Fruit fly (Drosophila melanogaster): ENCODE results near the gene CG31266.

The CG31266 gene

DNA sequence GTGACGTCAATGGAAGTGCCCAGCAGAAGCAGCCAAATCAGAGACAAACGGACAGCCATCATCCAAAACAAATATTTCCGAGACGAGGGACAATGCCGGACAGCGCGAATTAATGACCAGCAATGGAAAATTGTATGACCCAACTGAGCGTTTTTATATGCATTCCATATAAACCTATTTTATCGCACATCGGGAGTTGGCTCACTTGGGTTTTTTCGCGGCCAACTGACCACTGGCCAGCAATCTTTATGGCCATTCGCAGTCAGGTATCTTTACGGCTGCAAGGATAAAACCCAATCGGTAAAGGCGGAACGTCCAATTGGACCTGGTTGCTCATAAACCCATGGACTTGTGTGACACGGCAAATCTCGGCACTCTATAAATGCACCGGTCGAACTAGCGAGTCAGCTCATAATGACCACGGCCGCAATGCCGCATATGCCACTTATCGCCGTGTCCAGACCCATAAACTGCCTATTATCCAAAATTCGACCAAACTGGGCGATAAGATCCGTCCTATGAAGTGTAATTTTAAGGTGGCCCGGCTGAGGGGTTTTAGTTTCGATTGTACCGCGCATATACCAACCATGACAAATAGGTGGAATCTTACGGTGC lies at the start of gene CG31266, which contains the start of gene CG4053:
Gene CG31266, plus strand, starts transcription at position 565 of the 615 bp plus-strand sequence.
Gene CG4053, minus strand, starts transcription at position 101 of the 615 bp plus-strand sequence.
- TF ChIP-seq Hr51 (GFP tag; optimal IDR thresholded peaks at IDR 0.05) (no peak), sug (tag; optimal IDR thresholded peaks at IDR 0.05) (peak; percentile 52), Elba2 (GFP tag; optimal IDR thresholded peaks at IDR 0.05) (peak; percentile 21)

DNA sequence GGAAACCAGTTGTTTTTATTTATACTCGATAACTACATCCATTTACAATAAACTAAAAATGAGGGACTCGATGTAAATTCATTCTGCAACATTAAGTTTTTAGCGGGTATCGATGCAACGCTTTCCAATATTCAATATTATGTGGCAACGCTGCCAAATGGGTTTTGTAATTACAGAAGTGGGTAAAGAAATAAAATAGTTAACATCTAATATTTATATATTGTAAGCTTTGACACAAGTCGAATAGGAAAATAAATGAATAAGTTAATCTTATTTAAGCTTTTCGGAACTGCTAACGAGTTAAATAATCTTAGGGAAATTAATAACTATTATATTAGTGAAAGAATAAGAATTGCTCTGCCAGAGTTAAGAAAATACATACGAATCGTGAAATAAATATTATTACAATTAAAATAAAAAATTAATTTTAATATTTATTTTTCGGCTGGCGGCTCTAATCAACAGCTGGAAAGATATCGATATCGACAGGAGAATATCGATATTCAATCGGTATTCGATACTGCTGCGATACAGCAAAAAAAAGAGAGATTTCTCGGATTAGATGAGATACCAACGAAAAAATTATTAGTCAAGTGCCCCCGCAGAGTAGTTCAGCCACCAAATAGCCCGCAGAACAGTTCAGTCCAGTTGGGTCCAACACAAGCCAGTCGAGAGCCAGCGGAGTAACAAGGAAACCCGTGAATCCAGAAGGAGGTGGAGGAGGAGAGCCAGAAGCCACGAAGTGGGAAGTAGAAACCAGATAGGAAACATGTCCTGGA lies 47.2 kb upstream of the CG31266 start, which contains the start of gene GckIII:
Gene GckIII, plus strand, starts transcription at position 485 of the 779 bp plus-strand sequence.
- TF ChIP-seq CG17568 (GFP tag; optimal IDR thresholded peaks at IDR 0.05), result no peak
- no peak for TF ChIP-seq unpg (GFP tag; optimal IDR thresholded peaks at IDR 0.05)
- no peak for TF ChIP-seq en (GFP tag; optimal IDR thresholded peaks at IDR 0.05)
- TF ChIP-seq hb (GFP tag; IDR thresholded peaks at IDR 0.05; ENCODE audit: partially characterized antibody), result peak; percentile 79
- no peak for TF ChIP-seq Stat92E (GFP tag; optimal IDR thresholded peaks at IDR 0.05)
- no peak for TF ChIP-seq CG14014 (GFP tag; IDR thresholded peaks at IDR 0.05)
- TF ChIP-seq h (optimal IDR thresholded peaks at IDR 0.05), result no peak
- TF ChIP-seq luna (GFP tag; optimal IDR thresholded peaks at IDR 0.05), result no peak
- TF ChIP-seq CG9727 (GFP tag; optimal IDR thresholded peaks at IDR 0.05), result peak; percentile 5
- no peak for TF ChIP-seq Oli (tag; optimal IDR thresholded peaks at IDR 0.05)
- TF ChIP-seq ci (GFP tag; IDR thresholded peaks at IDR 0.05), result no peak
- no peak for TF ChIP-seq slou (GFP tag; optimal IDR thresholded peaks at IDR 0.05)
- peak; percentile 37 for TF ChIP-seq pzg (GFP tag; optimal IDR thresholded peaks at IDR 0.05)
- TF ChIP-seq Med (GFP tag), result peak; percentile 54
- no peak for TF ChIP-seq shn (GFP tag; optimal IDR thresholded peaks at IDR 0.05)
- peak; percentile 50 for TF ChIP-seq Sry-δ (GFP tag; optimal IDR thresholded peaks at IDR 0.05)
- no peak for TF ChIP-seq CG12219 (GFP tag; optimal IDR thresholded peaks at IDR 0.05)
- TF ChIP-seq Gug (GFP tag; IDR thresholded peaks at IDR 0.05), result no peak
- peak; percentile 24 for TF ChIP-seq CG15514 (GFP tag; optimal IDR thresholded peaks at IDR 0.05)
- peak; percentile 19 for TF ChIP-seq CG18262 (tag; optimal IDR thresholded peaks at IDR 0.05)
- no peak for TF ChIP-seq CG43689 (GFP tag; IDR thresholded peaks at IDR 0.05)
- peak; percentile 59; the same call in 2 of the 3 replicates for TF ChIP-seq CG7963 (GFP tag; IDR thresholded peaks at IDR 0.05; ENCODE audit: partially characterized antibody)
- TF ChIP-seq CG2889 (GFP tag; IDR thresholded peaks at IDR 0.05), result no peak
- no peak for TF ChIP-seq dm (GFP tag; optimal IDR thresholded peaks at IDR 0.05)
- TF ChIP-seq B-H2 (GFP tag; optimal IDR thresholded peaks at IDR 0.05), result no peak
- TF ChIP-seq CG14441 (GFP tag; IDR thresholded peaks at IDR 0.05), result no peak
- TF ChIP-seq Dll (GFP tag; IDR thresholded peaks at IDR 0.05; ENCODE audit: partially characterized antibody), result peak; percentile 89
- no peak for TF ChIP-seq Sin3A (optimal IDR thresholded peaks at IDR 0.05)
- peak; percentile 51 for TF ChIP-seq Dp (GFP tag; optimal IDR thresholded peaks at IDR 0.05)
- peak; percentile 87 for TF ChIP-seq CG13287 (GFP tag; IDR thresholded peaks at IDR 0.05; ENCODE audit: partially characterized antibody)
- TF ChIP-seq ara (GFP tag; IDR thresholded peaks at IDR 0.05), result no peak
- TF ChIP-seq CG8924 (tag; optimal IDR thresholded peaks at IDR 0.05), result peak; percentile 32
- TF ChIP-seq CG12659 (GFP tag; optimal IDR thresholded peaks at IDR 0.05), result peak; percentile 51
- no peak for TF ChIP-seq wek (GFP tag; optimal IDR thresholded peaks at IDR 0.05)
- TF ChIP-seq Scr (GFP tag; IDR thresholded peaks at IDR 0.05; ENCODE audit: partially characterized antibody), result peak; percentile 89
- peak; percentile 62 for TF ChIP-seq CG2116 (GFP tag; optimal IDR thresholded peaks at IDR 0.05)
- no peak for TF ChIP-seq br (optimal IDR thresholded peaks at IDR 0.05)
- TF ChIP-seq knrl (GFP tag; IDR thresholded peaks at IDR 0.05; ENCODE audit: partially characterized antibody), result peak; percentile 72; the same call in 2 of the 3 replicates
- no peak for TF ChIP-seq Taf1 (GFP tag; IDR thresholded peaks at IDR 0.05)
- no peak for TF ChIP-seq H15 (GFP tag; IDR thresholded peaks at IDR 0.05)
- TF ChIP-seq Doc3 (GFP tag; IDR thresholded peaks at IDR 0.05; ENCODE audit: partially characterized antibody), result peak; percentile 86
- no peak for TF ChIP-seq disco-r (GFP tag; optimal IDR thresholded peaks at IDR 0.05)
- no peak for TF ChIP-seq CG4404 (GFP tag; IDR thresholded peaks at IDR 0.05)
- no peak for TF ChIP-seq jumu (GFP tag; optimal IDR thresholded peaks at IDR 0.05)
